Fruit fly (Drosophila melanogaster) whole organism, adult: ENCODE measurements around the gene CG43658.

Experiments used
- CG11617 ChIP-seq: fragments of 200-800 bp; sonication (Bioruptor generic); optimal IDR thresholded peaks from 2 replicates; lab custom pipeline; 2017; ENCODE audit warnings: mild to moderate bottlenecking, missing biosample characterization, missing genetic modification reagents, missing genetic modification characterization
- kay ChIP-seq: fragments of 200-800 bp; sonication (Bioruptor generic); peaks from one replicate; lab custom pipeline; 2016; ENCODE audit warnings: missing biosample characterization, missing genetic modification characterization, borderline replicate concordance

DNA sequence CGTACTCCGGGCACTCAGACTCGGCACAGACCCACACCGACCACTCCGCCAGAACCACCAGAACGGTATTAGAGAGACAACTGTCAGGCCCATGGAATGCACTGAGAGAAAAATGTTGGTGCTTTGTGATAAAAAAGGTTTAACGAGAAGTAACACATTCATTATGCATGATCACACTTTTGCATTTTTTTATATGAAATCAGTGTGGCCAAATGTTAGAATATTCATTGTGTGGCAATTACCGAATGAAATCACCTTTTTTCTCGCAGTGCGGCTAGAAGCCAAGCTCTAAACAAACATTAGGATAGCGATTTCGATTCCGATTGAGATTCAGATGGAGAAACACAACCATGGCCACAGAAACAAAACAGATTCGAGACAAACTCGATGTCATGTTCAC, 95.5 kb downstream of the CG43658 start:
- TF ChIP-seq kay = no peak
- TF ChIP-seq CG11617 = no peak
